Worm (Caenorhabditis elegans): Measurements from ENCODE around the gene Y53F4B.27.

DNA sequence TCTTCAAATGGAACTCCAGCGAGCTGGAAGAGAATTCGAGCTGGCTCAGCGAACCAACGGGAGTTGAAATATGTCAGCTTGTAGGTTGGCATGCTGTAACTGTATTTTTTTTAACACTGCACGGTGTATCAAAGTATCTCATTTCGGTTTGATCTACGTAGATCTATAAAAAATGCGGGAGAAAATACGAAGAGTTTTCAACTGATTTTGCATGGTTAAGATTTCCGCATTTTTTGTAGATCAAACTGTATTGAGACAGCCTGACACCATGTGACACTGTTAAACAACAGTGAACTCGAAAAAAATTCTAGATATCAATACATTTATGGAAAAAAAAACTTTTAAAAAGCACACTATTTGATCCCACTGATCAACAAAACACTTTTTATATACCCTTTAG is 32.8 kb downstream of the Y53F4B.27 start, which contains the start of gene gst-32:
- TF ChIP-seq ceh-82 (tag; optimal IDR thresholded peaks at IDR 0.05) (no peak), lsy-2 (tag; optimal IDR thresholded peaks at IDR 0.05) (no peak), sma-9 (GFP tag; optimal IDR thresholded peaks at IDR 0.05) (no peak), sma-9 (tag; optimal IDR thresholded peaks at IDR 0.05) (no peak), nhr-11 (tag; optimal IDR thresholded peaks at IDR 0.05) (no peak), skn-1 (tag; optimal IDR thresholded peaks at IDR 0.05) (no peak), F13H6.1 (tag; optimal IDR thresholded peaks at IDR 0.05) (no peak)

All from whole organism, L2 larva.